Fruit fly (Drosophila melanogaster) whole organism, embryonic: Measurements from ENCODE around the gene CG5644.

Source experiments
- B-H2 ChIP-seq: fragments of 200-800 bp; sonication (Bioruptor generic); optimal IDR thresholded peaks from 2 replicates; lab custom pipeline; 2018; ENCODE audit warnings: missing biosample characterization, mild to moderate bottlenecking, missing genetic modification characterization
- BtbVII ChIP-seq: fragments of 200-800 bp; sonication (Bioruptor generic); optimal IDR thresholded peaks from 3 replicates; lab custom pipeline; 2017; ENCODE audit warnings: missing biosample characterization, mild to moderate bottlenecking, missing genetic modification characterization
- CG10209 ChIP-seq: fragments of 200-800 bp; sonication (Bioruptor generic); optimal IDR thresholded peaks from 3 replicates; lab custom pipeline; 2017; ENCODE audit warnings: missing biosample characterization, mild to moderate bottlenecking, missing genetic modification characterization, missing genetic modification reagents
- CG10274 ChIP-seq: fragments of 200-800 bp; sonication (Bioruptor generic); optimal IDR thresholded peaks from 3 replicates; lab custom pipeline; 2017; ENCODE audit warnings: missing biosample characterization, mild to moderate bottlenecking, missing genetic modification characterization
- CG10462 ChIP-seq: fragments of 200-800 bp; sonication (Bioruptor generic); optimal IDR thresholded peaks from 2 replicates; lab custom pipeline; 2016; ENCODE audit warnings: missing biosample characterization, missing genetic modification characterization
- CG10959 ChIP-seq: fragments of 200-800 bp; sonication (Bioruptor generic); IDR thresholded peaks from 2 replicates; pipeline ENCODE4 v1.3.6; 2022; ENCODE audit warnings: missing biosample characterization, missing genetic modification characterization
- CG11247 ChIP-seq: fragments of 200-800 bp; sonication (Bioruptor generic); IDR thresholded peaks from 2 replicates; pipeline ENCODE4 v1.3.6; 2022; ENCODE audit warnings: missing biosample characterization, missing genetic modification characterization
- CG12236 ChIP-seq: fragments of 200-800 bp; sonication (Bioruptor generic); optimal IDR thresholded peaks from 2 replicates; lab custom pipeline; 2016; ENCODE audit warnings: missing biosample characterization, missing genetic modification characterization
- CG13123 ChIP-seq: fragments of 200-800 bp; sonication (Bioruptor generic); optimal IDR thresholded peaks from 2 replicates; lab custom pipeline; 2016; ENCODE audit warnings: missing biosample characterization, missing genetic modification characterization
- CG14014 ChIP-seq: fragments of 200-800 bp; sonication (Bioruptor generic); IDR thresholded peaks from 2 replicates; pipeline ENCODE4 v1.3.6; 2022; ENCODE audit warnings: missing biosample characterization, missing genetic modification characterization
- CG14050 ChIP-seq: fragments of 200-800 bp; sonication (Bioruptor generic); IDR thresholded peaks from 3 replicates; pipeline ENCODE4 v1.3.6; 2022; ENCODE audit warnings: missing biosample characterization, missing genetic modification characterization
- CG14441 ChIP-seq: fragments of 200-800 bp; sonication (Bioruptor generic); IDR thresholded peaks from 2 replicates; pipeline ENCODE4 v1.3.6; 2022; ENCODE audit warnings: missing biosample characterization, missing genetic modification characterization
- CG15601 ChIP-seq: fragments of 200-800 bp; sonication (Bioruptor generic); optimal IDR thresholded peaks from 3 replicates; lab custom pipeline; 2019; ENCODE audit warnings: missing biosample characterization, mild to moderate bottlenecking, missing genetic modification characterization, moderate library complexity
- CG1647 ChIP-seq: fragments of 200-800 bp; sonication (Bioruptor generic); optimal IDR thresholded peaks from 3 replicates; lab custom pipeline; 2016; ENCODE audit warnings: missing biosample characterization, missing genetic modification characterization
- CG17359 ChIP-seq: fragments of 200-800 bp; sonication (Bioruptor generic); optimal IDR thresholded peaks from 3 replicates; lab custom pipeline; 2018; ENCODE audit warnings: missing biosample characterization, mild to moderate bottlenecking, missing genetic modification characterization, moderate library complexity
- CG2678 ChIP-seq: fragments of 200-800 bp; sonication (Bioruptor generic); optimal IDR thresholded peaks from 3 replicates; lab custom pipeline; 2019; ENCODE audit warnings: missing biosample characterization, mild to moderate bottlenecking, missing genetic modification characterization, moderate library complexity
- CG30403 ChIP-seq: fragments of 200-800 bp; sonication (Bioruptor generic); optimal IDR thresholded peaks from 3 replicates; lab custom pipeline; 2016; ENCODE audit warnings: missing biosample characterization, missing genetic modification characterization
- CG33557 ChIP-seq: fragments of 200-800 bp; sonication (Bioruptor generic); optimal IDR thresholded peaks from 2 replicates; lab custom pipeline; 2019; ENCODE audit warnings: missing biosample characterization, mild to moderate bottlenecking, missing genetic modification characterization, moderate library complexity
- CG3838 ChIP-seq: fragments of 200-800 bp; sonication (Bioruptor generic); optimal IDR thresholded peaks from 3 replicates; lab custom pipeline; 2016; ENCODE audit warnings: missing biosample characterization, missing genetic modification characterization
- CG42726 ChIP-seq: fragments of 200-800 bp; sonication (Bioruptor generic); IDR thresholded peaks from 2 replicates; pipeline ENCODE4 v1.3.6; 2022; ENCODE audit warnings: missing biosample characterization, missing genetic modification characterization; ENCODE audit not compliant: partially characterized antibody
- CG5953 ChIP-seq: fragments of 200-800 bp; sonication (Bioruptor generic); IDR thresholded peaks from 2 replicates; pipeline ENCODE4 v1.3.6; 2022; ENCODE audit warnings: missing biosample characterization, missing genetic modification characterization
- CG6254 ChIP-seq: fragments of 200-800 bp; sonication (Bioruptor generic); optimal IDR thresholded peaks from 3 replicates; lab custom pipeline; 2017; ENCODE audit warnings: mild to moderate bottlenecking, missing biosample characterization, missing genetic modification reagents, missing genetic modification characterization
- CG6654 ChIP-seq: fragments of 200-800 bp; sonication (Bioruptor generic); optimal IDR thresholded peaks from 2 replicates; lab custom pipeline; 2017; ENCODE audit warnings: missing biosample characterization, mild to moderate bottlenecking, missing genetic modification characterization
- CG6854 ChIP-seq: fragments of 200-800 bp; sonication (Bioruptor generic); optimal IDR thresholded peaks from 3 replicates; lab custom pipeline; 2017; ENCODE audit warnings: missing biosample characterization, mild to moderate bottlenecking, missing genetic modification characterization
- CG7745 ChIP-seq: fragments of 200-800 bp; sonication (Bioruptor generic); optimal IDR thresholded peaks from 2 replicates; lab custom pipeline; 2018; ENCODE audit warnings: missing biosample characterization, mild to moderate bottlenecking, missing genetic modification characterization, moderate library complexity
- CG8290 ChIP-seq, 3 experiments: fragments of 200-800 bp; sonication (Bioruptor generic); optimal IDR thresholded peaks; 2 replicates each; lab custom pipeline; 2016 to 2019; ENCODE audit warnings: missing biosample characterization in 3 of 3, missing genetic modification characterization in 3 of 3, mild to moderate bottlenecking in 2 of 3, moderate library complexity in 1 of 3
- CG8924 ChIP-seq: fragments of 200-800 bp; optimal IDR thresholded peaks from 3 replicates; lab custom pipeline; 2019; ENCODE audit warnings: missing biosample characterization, mild to moderate bottlenecking, missing genetic modification characterization, moderate library complexity
- CG8944 ChIP-seq: fragments of 200-800 bp; sonication (Bioruptor generic); optimal IDR thresholded peaks from 3 replicates; lab custom pipeline; 2016; ENCODE audit warnings: missing biosample characterization, missing genetic modification characterization
- HmgD ChIP-seq: fragments of 200-800 bp; sonication (Bioruptor generic); optimal IDR thresholded peaks from 3 replicates; lab custom pipeline; 2016; ENCODE audit warnings: missing biosample characterization, missing genetic modification characterization
- TFAM ChIP-seq: fragments of 200-800 bp; sonication (Bioruptor generic); optimal IDR thresholded peaks from 2 replicates; lab custom pipeline; 2017; ENCODE audit warnings: missing biosample characterization, missing genetic modification characterization, inconsistent platforms
- ase ChIP-seq: fragments of 200-800 bp; sonication (Bioruptor generic); IDR thresholded peaks from 3 replicates; pipeline ENCODE4 v1.3.6; 2022; ENCODE audit warnings: missing biosample characterization, missing genetic modification characterization
- bigmax ChIP-seq: fragments of 200-800 bp; sonication (Bioruptor generic); optimal IDR thresholded peaks from 2 replicates; lab custom pipeline; 2018; ENCODE audit warnings: missing biosample characterization, mild to moderate bottlenecking, missing genetic modification characterization
- bowl ChIP-seq: fragments of 200-800 bp; sonication (Bioruptor generic); IDR thresholded peaks from 2 replicates; pipeline ENCODE4 v1.3.6; 2022; ENCODE audit warnings: missing biosample characterization, missing genetic modification characterization
- chif ChIP-seq, 2 experiments: fragments of 200-800 bp; sonication (Bioruptor generic); optimal IDR thresholded peaks; 3 replicates each; lab custom pipeline; 2016; ENCODE audit warnings: missing biosample characterization in 2 of 2, missing genetic modification characterization in 2 of 2
- crc ChIP-seq: fragments of 200-800 bp; sonication (Bioruptor generic); optimal IDR thresholded peaks from 2 replicates; lab custom pipeline; 2016; ENCODE audit warnings: missing biosample characterization, missing genetic modification characterization
- dmrt99B ChIP-seq: fragments of 200-800 bp; sonication (Bioruptor generic); optimal IDR thresholded peaks from 2 replicates; lab custom pipeline; 2018; ENCODE audit warnings: missing biosample characterization, mild to moderate bottlenecking, missing genetic modification characterization, moderate library complexity
- eve ChIP-seq, 2 experiments: fragments of >200 bp; optimal IDR thresholded peaks; 2 replicates each; lab custom pipeline; 2017; ENCODE audit warnings: missing biosample characterization in 2 of 2, missing genetic modification characterization in 2 of 2
- h ChIP-seq: fragments of >200 bp; optimal IDR thresholded peaks from 2 replicates; lab custom pipeline; 2017
- kah ChIP-seq: fragments of 200-800 bp; sonication (Bioruptor generic); optimal IDR thresholded peaks from 2 replicates; lab custom pipeline; 2018; ENCODE audit warnings: missing biosample characterization, mild to moderate bottlenecking, missing genetic modification characterization
- lab ChIP-seq: fragments of 200-800 bp; sonication (Bioruptor generic); optimal IDR thresholded peaks from 3 replicates; lab custom pipeline; 2017; ENCODE audit warnings: missing biosample characterization, missing genetic modification characterization, mild to moderate bottlenecking, moderate library complexity, missing genetic modification reagents
- lilli ChIP-seq: fragments of 200-800 bp; sonication (Bioruptor generic); optimal IDR thresholded peaks from 3 replicates; lab custom pipeline; 2016; ENCODE audit warnings: missing biosample characterization, missing genetic modification characterization
- lola ChIP-seq, 3 experiments: fragments of >200 bp in 2 of 3; fragments of 200-800 bp in 1 of 3; sonication (Bioruptor generic) in 1 of 3; optimal IDR thresholded peaks; 2 replicates each; lab custom pipeline; 2017 to 2019; ENCODE audit warnings: missing biosample characterization in 3 of 3, missing genetic modification characterization in 3 of 3, mild to moderate bottlenecking in 1 of 3, moderate library complexity in 1 of 3
- mirr ChIP-seq: fragments of 200-800 bp; sonication (Bioruptor generic); optimal IDR thresholded peaks from 3 replicates; lab custom pipeline; 2018; ENCODE audit warnings: missing biosample characterization, mild to moderate bottlenecking, missing genetic modification characterization
- nerfin-1 ChIP-seq: fragments of 200-800 bp; sonication (Bioruptor generic); optimal IDR thresholded peaks from 3 replicates; lab custom pipeline; 2019; ENCODE audit warnings: missing biosample characterization, mild to moderate bottlenecking, missing genetic modification characterization, moderate library complexity
- p53 ChIP-seq: fragments of 200-800 bp; sonication (Bioruptor generic); optimal IDR thresholded peaks from 2 replicates; lab custom pipeline; 2016; ENCODE audit warnings: missing biosample characterization, missing genetic modification characterization
- peb ChIP-seq: fragments of 200-800 bp; sonication (Bioruptor generic); IDR thresholded peaks from 2 replicates; pipeline ENCODE4 v1.3.6; 2022; ENCODE audit warnings: missing biosample characterization, missing genetic modification characterization
- pum ChIP-seq: fragments of 200-800 bp; sonication (Bioruptor generic); optimal IDR thresholded peaks from 2 replicates; lab custom pipeline; 2016; ENCODE audit warnings: missing biosample characterization, missing genetic modification characterization
- sens-2 ChIP-seq: fragments of 200-800 bp; sonication (Bioruptor generic); IDR thresholded peaks from 2 replicates; pipeline ENCODE4 v1.3.6; 2022; ENCODE audit warnings: missing biosample characterization, missing genetic modification characterization
- seq ChIP-seq: fragments of 200-800 bp; sonication (Bioruptor generic); IDR thresholded peaks from 2 replicates; pipeline ENCODE4 v1.3.6; 2022; ENCODE audit warnings: missing biosample characterization, missing genetic modification characterization
- slp2 ChIP-seq: fragments of 200-800 bp; sonication (Bioruptor generic); optimal IDR thresholded peaks from 2 replicates; lab custom pipeline; 2016; ENCODE audit warnings: missing biosample characterization, missing genetic modification characterization
- so ChIP-seq: fragments of 200-800 bp; sonication (Bioruptor generic); IDR thresholded peaks from 3 replicates; pipeline ENCODE4 v1.3.6; 2022; ENCODE audit warnings: missing biosample characterization, missing genetic modification characterization
- trh ChIP-seq: fragments of 200-800 bp; sonication (Bioruptor generic); optimal IDR thresholded peaks from 2 replicates; lab custom pipeline; 2016; ENCODE audit warnings: missing biosample characterization, missing genetic modification characterization
- yki ChIP-seq: fragments of >200 bp; optimal IDR thresholded peaks from 3 replicates; lab custom pipeline; 2018

CG5644 gene

dm6 chr3L:8968437-8968836 lies 11.2 kb downstream of the CG5644 start, which contains the start of gene CG5026 (continued):
- TF ChIP-seq CG2678 (no peak), CG6854 (GFP tag; lab: Kevin White, UChicago) (no peak), CG10209 (no peak), lola (GFP tag; optimal IDR thresholded peaks at IDR 0.05; lab: Kevin White, UChicago) (no peak), lilli (no peak), trh (no peak), CG12236 (GFP tag; lab: Kevin White, UChicago) (no peak), CG6654 (GFP tag; lab: Kevin White, UChicago) (no peak), HmgD (GFP tag; lab: Kevin White, UChicago) (no peak), CG13123 (GFP tag; lab: Kevin White, UChicago) (no peak), chif (GFP tag; optimal IDR thresholded peaks at IDR 0.05; lab: Kevin White, UChicago) (no peak), CG14014 (GFP tag; lab: Robert Waterston, UW) (no peak), bigmax (GFP tag; lab: Kevin White, UChicago) (no peak), lab (GFP tag; lab: Kevin White, UChicago) (no peak), CG10274 (GFP tag; lab: Kevin White, UChicago) (peak; percentile 15), CG10959 (GFP tag; lab: Robert Waterston, UW) (no peak), seq (GFP tag; lab: Robert Waterston, UW) (no peak), CG1647 (GFP tag; lab: Kevin White, UChicago) (no peak), CG30403 (GFP tag; lab: Kevin White, UChicago) (no peak), pum (GFP tag; lab: Kevin White, UChicago) (no peak), CG5953 (GFP tag; lab: Robert Waterston, UW) (no peak), CG42726 (no peak), crc (GFP tag; lab: Kevin White, UChicago) (no peak), TFAM (GFP tag; lab: Kevin White, UChicago) (no peak), CG8924 (tag; lab: Kevin White, UChicago) (no peak), peb (GFP tag; lab: Robert Waterston, UW) (no peak), eve (GFP tag; optimal IDR thresholded peaks at IDR 0.05; lab: Kevin White, UChicago) (no peak), mirr (GFP tag; lab: Kevin White, UChicago) (no peak), so (GFP tag; lab: Robert Waterston, UW) (no peak), CG3838 (GFP tag; lab: Kevin White, UChicago) (no peak), CG6254 (GFP tag; lab: Kevin White, UChicago) (no peak), yki (lab: Kevin White, UChicago) (no peak), kah (GFP tag; lab: Kevin White, UChicago) (no peak), CG10462 (peak; percentile 32), sens-2 (GFP tag; lab: Robert Waterston, UW) (no peak), BtbVII (GFP tag; lab: Kevin White, UChicago) (no peak), CG33557 (GFP tag; lab: Kevin White, UChicago) (no peak), CG17359 (no peak), p53 (GFP tag; lab: Kevin White, UChicago) (no peak), h (lab: Kevin White, UChicago) (no peak), CG7745 (tag; lab: Kevin White, UChicago) (no peak), B-H2 (peak; percentile 17), CG14441 (GFP tag; lab: Robert Waterston, UW) (no peak), CG14050 (GFP tag; lab: Robert Waterston, UW) (no peak), bowl (GFP tag; lab: Robert Waterston, UW) (no peak), ase (GFP tag; lab: Robert Waterston, UW) (no peak), CG15601 (tag; lab: Kevin White, UChicago) (no peak), CG8944 (no peak), nerfin-1 (tag; lab: Kevin White, UChicago) (no peak), CG8290 (GFP tag; optimal IDR thresholded peaks at IDR 0.05; lab: Kevin White, UChicago) (no peak), CG8290 (tag; optimal IDR thresholded peaks at IDR 0.05; lab: Kevin White, UChicago) (no peak), dmrt99B (tag; lab: Kevin White, UChicago) (no peak), slp2 (GFP tag; lab: Kevin White, UChicago) (no peak), CG11247 (GFP tag; lab: Robert Waterston, UW) (no peak)
